Worm (Caenorhabditis elegans): ENCODE results near the gene B0034.2.

The B0034.2 gene

ce11 chrII:5952214-5952613 is 8.0 kb upstream of the B0034.2 start:
- TF ChIP-seq W03F9.2 (tag; optimal IDR thresholded peaks at IDR 0.05) (no peak), dao-5 (tag; optimal IDR thresholded peaks at IDR 0.05) (no peak), him-1 (tag; optimal IDR thresholded peaks at IDR 0.05) (no peak)

- TF ChIP-seq W03F9.2 (tag; optimal IDR thresholded peaks at IDR 0.05) (no peak), him-1 (tag; optimal IDR thresholded peaks at IDR 0.05) (no peak), dao-5 (tag; optimal IDR thresholded peaks at IDR 0.05) (no peak)
These were observed 7.6 kb upstream of the B0034.2 start for ce11 chrII:5951745-5952144.

- TF ChIP-seq him-1 (tag; optimal IDR thresholded peaks at IDR 0.05) (no peak), dao-5 (tag; optimal IDR thresholded peaks at IDR 0.05) (no peak), W03F9.2 (tag; optimal IDR thresholded peaks at IDR 0.05) (no peak)
These were observed 6.5 kb upstream of the B0034.2 start for ce11 chrII:5950657-5951056.

- TF ChIP-seq him-1 (tag; optimal IDR thresholded peaks at IDR 0.05) = no peak
- TF ChIP-seq dao-5 (tag; optimal IDR thresholded peaks at IDR 0.05) = no peak
These were observed 4.5 kb upstream of the B0034.2 start for ce11 chrII:5948681-5949080.

ce11 chrII:5946438-5946837 is 2.3 kb upstream of the B0034.2 start:
- no peak for TF ChIP-seq dao-5 (tag; optimal IDR thresholded peaks at IDR 0.05)
- TF ChIP-seq him-1 (tag; optimal IDR thresholded peaks at IDR 0.05) = no peak
- TF ChIP-seq W03F9.2 (tag; optimal IDR thresholded peaks at IDR 0.05) = no peak

ce11 chrII:5945818-5946217 is 1.6 kb upstream of the B0034.2 start:
- no peak for TF ChIP-seq W03F9.2 (tag; optimal IDR thresholded peaks at IDR 0.05)
- TF ChIP-seq him-1 (tag; optimal IDR thresholded peaks at IDR 0.05) = no peak
- TF ChIP-seq dao-5 (tag; optimal IDR thresholded peaks at IDR 0.05) = no peak

ce11 chrII:5942593-5942992 is 1.6 kb downstream of the B0034.2 start, which contains the start of gene F28B12.1:
Gene F28B12.1, plus strand, starts transcription at chrII:5942927.
- TF ChIP-seq him-1 (tag; optimal IDR thresholded peaks at IDR 0.05) (peak; percentile 16), W03F9.2 (tag; optimal IDR thresholded peaks at IDR 0.05) (no peak)

- TF ChIP-seq him-1 (tag; optimal IDR thresholded peaks at IDR 0.05) = no peak
- TF ChIP-seq dao-5 (tag; optimal IDR thresholded peaks at IDR 0.05) = no peak
- no peak for TF ChIP-seq W03F9.2 (tag; optimal IDR thresholded peaks at IDR 0.05)
These were observed 3.4 kb downstream of the B0034.2 start, which contains the start of gene F28B12.6 for ce11 chrII:5940815-5941214. Gene F28B12.6, plus strand, starts transcription at chrII:5940863.

ce11 chrII:5936009-5936408 is 8.2 kb downstream of the B0034.2 start:
- no peak for TF ChIP-seq him-1 (tag; optimal IDR thresholded peaks at IDR 0.05)
- no peak for TF ChIP-seq W03F9.2 (tag; optimal IDR thresholded peaks at IDR 0.05)
- no peak for TF ChIP-seq dao-5 (tag; optimal IDR thresholded peaks at IDR 0.05)

ce11 chrII:5933962-5934422 is 10.2 kb downstream of the B0034.2 start:
- TF ChIP-seq him-1 (tag; optimal IDR thresholded peaks at IDR 0.05) (no peak), W03F9.2 (tag; optimal IDR thresholded peaks at IDR 0.05) (no peak), dao-5 (tag; optimal IDR thresholded peaks at IDR 0.05) (no peak)

- TF ChIP-seq him-1 (tag; optimal IDR thresholded peaks at IDR 0.05) (no peak), dao-5 (tag; optimal IDR thresholded peaks at IDR 0.05) (no peak), W03F9.2 (tag; optimal IDR thresholded peaks at IDR 0.05) (no peak)
These were observed 11.0 kb downstream of the B0034.2 start for ce11 chrII:5933133-5933532.

- TF ChIP-seq W03F9.2 (tag; optimal IDR thresholded peaks at IDR 0.05) (no peak), him-1 (tag; optimal IDR thresholded peaks at IDR 0.05) (no peak), dao-5 (tag; optimal IDR thresholded peaks at IDR 0.05) (no peak)
These were observed 12.0 kb downstream of the B0034.2 start for ce11 chrII:5931904-5932764.

- no peak for TF ChIP-seq him-1 (tag; optimal IDR thresholded peaks at IDR 0.05)
- peak; percentile 25 for TF ChIP-seq dao-5 (tag; optimal IDR thresholded peaks at IDR 0.05)
These were observed 13.1 kb downstream of the B0034.2 start for ce11 chrII:5931109-5931508.

ce11 chrII:5930095-5930653 is 14.0 kb downstream of the B0034.2 start:
- TF ChIP-seq dao-5 (tag; optimal IDR thresholded peaks at IDR 0.05) = no peak
- TF ChIP-seq W03F9.2 (tag; optimal IDR thresholded peaks at IDR 0.05) = peak; percentile 55

Data from whole organism, L4/young adult.